Worm (Caenorhabditis elegans) whole organism, late embryonic: ENCODE data around the gene snt-1.

Experiments
- C08G9.2 ChIP-seq: sonication (generic microtip); optimal IDR thresholded peaks from 2 replicates; lab custom pipeline; 2016; ENCODE audit warnings: mild to moderate bottlenecking, missing genetic modification characterization, moderate library complexity, missing compliant biosample characterization
- C38D4.7 ChIP-seq: fragments of 200-800 bp; sonication (Bioruptor generic); optimal IDR thresholded peaks from 2 replicates; lab custom pipeline; 2018; ENCODE audit warnings: mild to moderate bottlenecking, missing genetic modification characterization, moderate library complexity, missing compliant biosample characterization
- K02D7.2 ChIP-seq: sonication (generic microtip); optimal IDR thresholded peaks from 2 replicates; lab custom pipeline; 2017; ENCODE audit warnings: mild to moderate bottlenecking, missing genetic modification characterization, missing compliant biosample characterization
- ceh-19 ChIP-seq: fragments of 200-800 bp; sonication (Bioruptor generic); optimal IDR thresholded peaks from 2 replicates; lab custom pipeline; 2018; ENCODE audit warnings: mild to moderate bottlenecking, missing genetic modification characterization, missing compliant biosample characterization
- ceh-24 ChIP-seq: sonication (generic microtip); optimal IDR thresholded peaks from 2 replicates; lab custom pipeline; 2016; ENCODE audit warnings: mild to moderate bottlenecking, missing genetic modification characterization, missing compliant biosample characterization
- ceh-31 ChIP-seq: sonication (generic microtip); optimal IDR thresholded peaks from 2 replicates; lab custom pipeline; 2016; ENCODE audit warnings: missing genetic modification characterization, missing compliant biosample characterization
- ceh-6 ChIP-seq: fragments of 200-800 bp; sonication (Bioruptor generic); optimal IDR thresholded peaks from 2 replicates; lab custom pipeline; 2018; ENCODE audit warnings: mild to moderate bottlenecking, missing genetic modification characterization, missing compliant biosample characterization
- che-1 ChIP-seq: sonication (generic microtip); optimal IDR thresholded peaks from 2 replicates; lab custom pipeline; 2016; ENCODE audit warnings: mild to moderate bottlenecking, missing genetic modification characterization, missing compliant biosample characterization
- dve-1 ChIP-seq: sonication (generic microtip); optimal IDR thresholded peaks from 2 replicates; lab custom pipeline; 2017; ENCODE audit warnings: antibody characterized with exemption, mild to moderate bottlenecking, missing genetic modification characterization, missing compliant biosample characterization
- elt-2 ChIP-seq: sonication (generic microtip); optimal IDR thresholded peaks from 2 replicates; lab custom pipeline; 2016; ENCODE audit warnings: missing genetic modification reagents, missing genetic modification characterization, missing compliant biosample characterization
- elt-4 ChIP-seq: sonication (generic microtip); optimal IDR thresholded peaks from 2 replicates; lab custom pipeline; 2016; ENCODE audit warnings: missing genetic modification characterization, missing compliant biosample characterization
- ets-4 ChIP-seq: sonication (generic microtip); optimal IDR thresholded peaks from 2 replicates; lab custom pipeline; 2016; ENCODE audit warnings: missing genetic modification characterization, missing compliant biosample characterization
- eyg-1 ChIP-seq: sonication (generic microtip); optimal IDR thresholded peaks from 2 replicates; lab custom pipeline; 2016; ENCODE audit warnings: missing genotype, missing genetic modification characterization, missing compliant biosample characterization
- fax-1 ChIP-seq: sonication (generic microtip); optimal IDR thresholded peaks from 2 replicates; lab custom pipeline; 2016; ENCODE audit warnings: missing genotype, missing genetic modification characterization, missing compliant biosample characterization
- fkh-6 ChIP-seq: sonication (generic microtip); optimal IDR thresholded peaks from 2 replicates; lab custom pipeline; 2016; ENCODE audit warnings: missing genetic modification characterization, missing compliant biosample characterization
- gmeb-2 ChIP-seq: sonication (generic microtip); optimal IDR thresholded peaks from 2 replicates; lab custom pipeline; 2016; ENCODE audit warnings: missing genetic modification characterization, inconsistent platforms, missing compliant biosample characterization
- hlh-30 ChIP-seq: sonication (generic microtip); optimal IDR thresholded peaks from 2 replicates; lab custom pipeline; 2017; ENCODE audit warnings: antibody characterized with exemption, missing genetic modification characterization, missing compliant biosample characterization; ENCODE audit not compliant: insufficient read depth
- lim-6 ChIP-seq: sonication (generic microtip); optimal IDR thresholded peaks from 2 replicates; lab custom pipeline; 2016; ENCODE audit warnings: missing genetic modification characterization, missing compliant biosample characterization
- lin-11 ChIP-seq: fragments of 200-800 bp; sonication (Bioruptor generic); optimal IDR thresholded peaks from 2 replicates; lab custom pipeline; 2018; ENCODE audit warnings: mild to moderate bottlenecking, missing genetic modification characterization, missing compliant biosample characterization
- mec-3 ChIP-seq: sonication (generic microtip); optimal IDR thresholded peaks from 2 replicates; lab custom pipeline; 2016; ENCODE audit warnings: borderline replicate concordance, missing genetic modification characterization, missing compliant biosample characterization
- nfya-1 ChIP-seq: sonication (generic microtip); optimal IDR thresholded peaks from 2 replicates; lab custom pipeline; 2017; ENCODE audit warnings: missing genetic modification characterization, mild to moderate bottlenecking, missing compliant biosample characterization, antibody characterized with exemption, moderate library complexity
- nhr-11 ChIP-seq: fragments of 150-350 bp; optimal IDR thresholded peaks from 2 replicates; lab custom pipeline; 2014; ENCODE audit warnings: missing biosample characterization, missing genetic modification characterization
- odd-2 ChIP-seq: sonication (generic microtip); optimal IDR thresholded peaks from 2 replicates; lab custom pipeline; 2017; ENCODE audit warnings: antibody characterized with exemption, mild to moderate bottlenecking, missing genetic modification characterization, missing compliant biosample characterization
- pag-3 ChIP-seq: sonication (generic microtip); optimal IDR thresholded peaks from 2 replicates; lab custom pipeline; 2016; ENCODE audit warnings: missing compliant biosample characterization, missing genetic modification characterization, borderline replicate concordance
- pha-2 ChIP-seq: sonication (generic microtip); optimal IDR thresholded peaks from 2 replicates; lab custom pipeline; 2017; ENCODE audit warnings: mild to moderate bottlenecking, missing genetic modification characterization, missing compliant biosample characterization
- ref-2 ChIP-seq: sonication (generic microtip); optimal IDR thresholded peaks from 2 replicates; lab custom pipeline; 2016; ENCODE audit warnings: missing genetic modification characterization, missing compliant biosample characterization
- rnt-1 ChIP-seq: sonication (generic microtip); optimal IDR thresholded peaks from 2 replicates; lab custom pipeline; 2016; ENCODE audit warnings: missing genetic modification characterization, missing compliant biosample characterization
- sox-4 ChIP-seq: sonication (generic microtip); optimal IDR thresholded peaks from 2 replicates; lab custom pipeline; 2017; ENCODE audit warnings: mild to moderate bottlenecking, missing genetic modification characterization, inconsistent platforms, missing compliant biosample characterization
- tbx-2 ChIP-seq: sonication (generic microtip); optimal IDR thresholded peaks from 2 replicates; lab custom pipeline; 2016; ENCODE audit warnings: missing genetic modification characterization, missing compliant biosample characterization
- ttx-3 ChIP-seq: sonication (generic microtip); optimal IDR thresholded peaks from 2 replicates; lab custom pipeline; 2016; ENCODE audit warnings: missing genetic modification reagents, missing genetic modification characterization, missing compliant biosample characterization
- unc-3 ChIP-seq, 2 experiments: fragments of 200-800 bp in 1 of 2; sonication (Bioruptor generic) in 1 of 2; sonication (generic microtip) in 1 of 2; conservative IDR thresholded peaks in 1 of 2; optimal IDR thresholded peaks in 1 of 2; 2 replicates each; pipeline versions ENCODE4 v1.3.6 to Lab custom; 2016 to 2022; ENCODE audit warnings: missing compliant biosample characterization in 2 of 2, missing genetic modification characterization in 2 of 2, missing genetic modification reagents in 1 of 2
- unc-42 ChIP-seq: sonication (generic microtip); optimal IDR thresholded peaks from 2 replicates; lab custom pipeline; 2016; ENCODE audit warnings: missing genotype, missing genetic modification characterization, missing compliant biosample characterization
- unc-55 ChIP-seq: sonication (generic microtip); optimal IDR thresholded peaks from 2 replicates; lab custom pipeline; 2017; ENCODE audit warnings: missing biosample characterization, missing genetic modification reagents, missing genetic modification characterization
- unc-86 ChIP-seq: sonication (generic microtip); optimal IDR thresholded peaks from 2 replicates; lab custom pipeline; 2016; ENCODE audit warnings: missing genetic modification characterization, missing compliant biosample characterization
- zip-5 ChIP-seq: sonication (generic microtip); optimal IDR thresholded peaks from 2 replicates; lab custom pipeline; 2016; ENCODE audit warnings: missing genetic modification characterization, missing compliant biosample characterization
- ztf-16 ChIP-seq: sonication (generic microtip); optimal IDR thresholded peaks from 2 replicates; lab custom pipeline; 2017; ENCODE audit warnings: missing genetic modification characterization, missing compliant biosample characterization

The snt-1 gene

DNA sequence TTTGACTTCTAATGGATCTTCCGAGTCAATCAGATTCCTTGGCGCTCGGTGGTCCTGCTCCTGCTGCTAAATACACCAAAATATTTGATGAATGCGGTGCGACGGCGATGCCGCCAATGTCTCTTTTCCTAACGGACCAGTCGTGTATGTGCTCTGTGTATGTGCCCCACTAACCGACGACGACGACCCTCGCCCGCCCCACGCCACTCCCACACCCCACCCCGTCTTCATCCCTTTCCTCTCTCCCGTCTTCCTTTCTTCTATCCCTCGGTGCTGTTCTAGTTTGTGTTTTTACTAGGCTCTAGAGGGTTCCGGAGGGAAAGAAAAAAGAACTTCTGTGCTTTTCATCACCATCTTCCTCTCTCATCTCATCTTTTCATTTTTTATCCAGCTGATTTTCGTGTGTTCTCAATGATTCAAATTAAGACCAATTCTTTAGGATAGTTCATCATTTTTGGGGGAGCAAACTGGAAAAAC lies 23.9 kb downstream of the snt-1 start, which contains the start of gene egl-27:
Gene egl-27 (plus strand): TSS at position 427 of the 477 bp plus-strand sequence.
- TF ChIP-seq C08G9.2 (no peak), ztf-16 (tag; lab: Kevin White, UChicago) (no peak), odd-2 (tag; lab: Kevin White, UChicago) (no peak), rnt-1 (tag; lab: Kevin White, UChicago) (no peak), unc-42 (tag; lab: Kevin White, UChicago) (no peak), lim-6 (tag; lab: Kevin White, UChicago) (no peak), mec-3 (no peak), K02D7.2 (tag; lab: Kevin White, UChicago) (no peak), dve-1 (tag; lab: Kevin White, UChicago) (no peak), unc-3 (GFP tag; conservative IDR thresholded peaks at IDR 0.05; lab: Robert Waterston, UW) (no peak), unc-3 (tag; optimal IDR thresholded peaks at IDR 0.05; lab: Kevin White, UChicago) (no peak), fkh-6 (tag; lab: Kevin White, UChicago) (no peak), ceh-24 (tag; lab: Kevin White, UChicago) (no peak), ref-2 (tag; lab: Kevin White, UChicago) (no peak), che-1 (tag; lab: Kevin White, UChicago) (no peak), zip-5 (no peak), pag-3 (no peak), ceh-19 (no peak), eyg-1 (tag; lab: Kevin White, UChicago) (no peak), gmeb-2 (tag; lab: Kevin White, UChicago) (no peak)

DNA sequence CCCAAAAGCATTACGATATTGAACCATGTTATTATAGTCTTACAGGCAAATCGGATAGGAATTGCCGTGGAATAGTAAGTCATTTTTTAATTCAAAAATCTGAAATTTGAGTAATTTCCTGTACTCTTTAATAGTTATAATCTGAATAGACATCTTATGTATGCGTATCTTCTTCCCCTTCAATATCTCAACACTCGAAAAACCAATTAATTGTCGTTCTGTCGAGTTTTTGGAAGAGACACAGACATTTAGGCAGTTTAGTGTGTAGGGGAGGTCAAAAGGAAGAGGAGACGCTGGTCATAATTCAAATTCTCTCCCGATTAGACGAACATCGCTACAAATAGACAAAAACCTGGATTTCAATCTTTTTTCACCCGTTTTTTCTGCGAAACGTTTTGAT lies 24.7 kb downstream of the snt-1 start:
- TF ChIP-seq nhr-11: no peak
- TF ChIP-seq unc-42 (tag; lab: Kevin White, UChicago): peak; percentile 71
- no peak for TF ChIP-seq odd-2 (tag; lab: Kevin White, UChicago)
- no peak for TF ChIP-seq unc-3 (GFP tag; conservative IDR thresholded peaks at IDR 0.05; lab: Robert Waterston, UW)
- TF ChIP-seq unc-3 (tag; optimal IDR thresholded peaks at IDR 0.05; lab: Kevin White, UChicago): no peak
- peak; percentile 31 for TF ChIP-seq ttx-3 (tag; lab: Kevin White, UChicago)
- TF ChIP-seq hlh-30 (tag; lab: Kevin White, UChicago): no peak
- peak; percentile 82 for TF ChIP-seq unc-55
- TF ChIP-seq nfya-1: peak; percentile 13
- TF ChIP-seq ceh-6 (GFP tag; lab: Kevin White, UChicago): no peak
- TF ChIP-seq elt-2 (tag; lab: Kevin White, UChicago): no peak
- TF ChIP-seq ceh-31: peak; percentile 4

DNA sequence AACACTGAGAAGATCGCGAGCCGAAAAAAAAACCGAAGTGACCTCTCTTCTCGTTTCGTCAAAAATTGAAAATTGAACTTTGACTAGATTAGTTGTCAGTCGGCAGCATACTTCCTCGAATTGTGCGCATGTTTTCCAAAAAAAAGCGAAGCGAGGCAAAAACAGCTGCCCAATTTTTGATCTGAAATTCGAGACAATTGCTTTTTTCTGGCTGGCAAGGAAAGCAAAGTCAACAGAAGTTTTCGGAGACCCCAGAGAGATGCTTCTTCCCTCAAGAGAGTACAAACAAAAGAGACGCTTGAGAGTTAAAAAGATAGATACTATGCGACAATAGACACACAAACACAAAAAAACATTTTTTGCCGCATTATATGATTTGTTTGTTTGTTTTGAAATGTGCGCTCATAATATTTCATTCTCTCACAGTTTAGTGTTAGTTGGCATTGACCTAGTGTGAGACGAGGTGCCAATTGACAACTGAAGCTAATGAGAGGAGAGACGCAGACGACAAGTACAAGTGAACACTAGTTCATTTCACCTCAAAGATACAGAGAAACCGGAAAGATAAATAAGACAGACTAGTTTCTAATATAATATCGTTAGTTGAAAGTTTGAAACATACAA lies 25.3 kb downstream of the snt-1 start:
- TF ChIP-seq C38D4.7 (GFP tag; lab: Kevin White, UChicago): no peak
- TF ChIP-seq ets-4 (tag; lab: Kevin White, UChicago): no peak
- TF ChIP-seq pha-2 (tag; lab: Kevin White, UChicago): no peak
- TF ChIP-seq tbx-2 (tag; lab: Kevin White, UChicago): peak; percentile 42
- no peak for TF ChIP-seq fax-1 (tag; lab: Kevin White, UChicago)
- TF ChIP-seq unc-86 (tag; lab: Kevin White, UChicago): no peak
- no peak for TF ChIP-seq elt-4 (tag; lab: Kevin White, UChicago)
- no peak for TF ChIP-seq sox-4 (tag; lab: Kevin White, UChicago)
- no peak for TF ChIP-seq lin-11 (tag; lab: Kevin White, UChicago)
- TF ChIP-seq unc-55: peak; percentile 13
- peak; percentile 27 for TF ChIP-seq ref-2 (tag; lab: Kevin White, UChicago)
- TF ChIP-seq, all 69 proteins: peak for 3
